Worm (Caenorhabditis elegans): ENCODE data around the gene nhx-2.

DNA sequence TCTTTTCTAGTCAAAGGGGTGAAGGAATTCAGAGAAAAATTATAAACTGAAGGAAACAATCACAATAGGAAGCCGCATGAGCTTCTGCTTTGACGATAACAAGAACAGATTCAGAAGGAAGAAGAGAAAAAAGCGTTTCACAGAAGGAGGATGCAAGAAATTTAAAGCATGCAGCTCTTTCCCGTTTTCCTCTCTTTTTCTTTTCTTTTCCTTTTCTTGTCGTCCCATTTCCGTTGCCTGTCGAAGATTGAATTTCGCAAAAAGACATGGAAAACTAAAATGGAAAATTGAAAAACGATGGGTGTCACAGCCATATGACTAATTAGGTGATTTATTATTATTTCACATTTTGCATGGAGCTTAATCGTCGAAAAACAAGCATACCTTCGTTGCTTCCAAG, 22.4 kb upstream of the nhx-2 start:
- TF ChIP-seq cog-1 (tag; optimal IDR thresholded peaks at IDR 0.05) (no peak), klf-2 (GFP tag; conservative IDR thresholded peaks at IDR 0.05) (no peak), flt-1 (GFP tag; IDR thresholded peaks at IDR 0.05) (no peak), med-1 (GFP tag; optimal IDR thresholded peaks at IDR 0.05; ENCODE audit: insufficient read depth) (no peak), T22C8.4 (GFP tag; IDR thresholded peaks at IDR 0.05) (no peak), ztf-29 (GFP tag; IDR thresholded peaks at IDR 0.05) (no peak), ref-1 (GFP tag; conservative IDR thresholded peaks at IDR 0.05) (no peak)
